Fruit fly (Drosophila melanogaster): ENCODE data around the gene CG11786.

DNA sequence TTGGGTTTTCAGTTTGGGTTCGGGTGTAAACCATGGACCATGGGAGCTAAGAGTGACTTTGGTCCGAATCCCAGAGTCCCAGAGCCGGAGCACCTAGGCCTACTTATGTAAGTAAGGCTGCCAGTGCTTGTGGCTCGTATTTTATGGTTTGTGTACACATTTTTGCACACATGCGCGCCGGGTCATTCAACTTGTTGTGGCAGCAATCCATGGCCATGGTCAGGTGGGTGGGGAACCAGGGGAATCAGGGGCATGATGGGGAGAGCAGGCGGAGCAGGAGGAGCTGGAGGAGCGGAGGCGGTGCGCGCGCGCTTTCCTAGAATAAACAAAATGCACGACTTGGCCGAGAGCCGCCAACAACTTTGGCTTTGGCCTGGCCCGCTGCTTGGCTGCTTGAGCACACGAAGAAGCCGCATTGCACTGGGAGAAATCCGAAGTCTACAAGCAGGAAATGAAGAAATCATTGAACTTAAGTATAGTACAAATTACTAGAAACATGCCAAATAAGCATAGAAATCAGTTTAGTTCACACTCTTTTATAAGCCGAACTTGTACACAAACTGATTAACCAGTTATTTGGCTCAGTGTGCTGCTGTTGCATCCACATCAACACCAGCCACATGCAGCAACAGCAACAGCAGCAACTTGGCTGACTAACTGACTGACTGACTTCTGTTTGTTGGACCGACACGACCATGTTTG lies 36.2 kb upstream of the CG11786 start:
- TF ChIP-seq CG8478 (optimal IDR thresholded peaks at IDR 0.05) (no peak), CTCF (optimal IDR thresholded peaks at IDR 0.05) (no peak)

Data from S2 (cell line).